Fruit fly (Drosophila melanogaster) whole organism, embryonic: Measurements from ENCODE around the gene CG43318.

Experiments used
- Asciz ChIP-seq: fragments of 200-800 bp; sonication (Bioruptor generic); optimal IDR thresholded peaks from 2 replicates; lab custom pipeline; 2017; ENCODE audit warnings: missing biosample characterization, mild to moderate bottlenecking, missing genetic modification characterization, missing genetic modification reagents
- Atf3 ChIP-seq: fragments of 200-800 bp; sonication (Bioruptor generic); optimal IDR thresholded peaks from 3 replicates; lab custom pipeline; 2016; ENCODE audit warnings: missing biosample characterization, missing genetic modification characterization
- Atf6 ChIP-seq: fragments of 200-800 bp; sonication (Bioruptor generic); IDR thresholded peaks from 2 replicates; pipeline ENCODE4 v1.3.6; 2022; ENCODE audit warnings: missing biosample characterization, missing genetic modification characterization
- Bdp1 ChIP-seq: fragments of 200-800 bp; sonication (Bioruptor generic); optimal IDR thresholded peaks from 3 replicates; lab custom pipeline; 2016; ENCODE audit warnings: missing biosample characterization, missing genetic modification characterization
- CG10209 ChIP-seq: fragments of 200-800 bp; sonication (Bioruptor generic); optimal IDR thresholded peaks from 3 replicates; lab custom pipeline; 2017; ENCODE audit warnings: missing biosample characterization, mild to moderate bottlenecking, missing genetic modification characterization, missing genetic modification reagents
- CG10959 ChIP-seq: fragments of 200-800 bp; sonication (Bioruptor generic); IDR thresholded peaks from 2 replicates; pipeline ENCODE4 v1.3.6; 2022; ENCODE audit warnings: missing biosample characterization, missing genetic modification characterization
- CG11696 ChIP-seq: fragments of 200-800 bp; sonication (Bioruptor generic); IDR thresholded peaks from 2 replicates; pipeline ENCODE4 v1.3.6; 2022; ENCODE audit warnings: missing biosample characterization, missing genetic modification characterization
- CG12942 ChIP-seq: fragments of 200-800 bp; sonication (Bioruptor generic); optimal IDR thresholded peaks from 3 replicates; lab custom pipeline; 2016; ENCODE audit warnings: missing biosample characterization, missing genetic modification characterization
- CG13287 ChIP-seq: fragments of 200-800 bp; sonication (Bioruptor generic); IDR thresholded peaks from 2 replicates; pipeline ENCODE4 v1.3.6; 2022; ENCODE audit warnings: missing biosample characterization, missing genetic modification characterization; ENCODE audit not compliant: partially characterized antibody
- CG13424 ChIP-seq: fragments of 200-800 bp; sonication (Bioruptor generic); optimal IDR thresholded peaks from 2 replicates; lab custom pipeline; 2019; ENCODE audit warnings: missing biosample characterization, mild to moderate bottlenecking, missing genetic modification characterization, moderate library complexity
- CG16813 ChIP-seq: fragments of 200-800 bp; sonication (Bioruptor generic); IDR thresholded peaks from 3 replicates; pipeline ENCODE4 v1.3.6; 2022; ENCODE audit warnings: missing biosample characterization, missing genetic modification characterization; ENCODE audit not compliant: partially characterized antibody
- CG17328 ChIP-seq: fragments of 200-800 bp; sonication (Bioruptor generic); IDR thresholded peaks from 2 replicates; pipeline ENCODE4 v1.3.6; 2022; ENCODE audit warnings: missing biosample characterization, missing genetic modification characterization
- CG32532 ChIP-seq: fragments of 200-800 bp; sonication (Bioruptor generic); IDR thresholded peaks from 2 replicates; pipeline ENCODE4 v1.3.6; 2022; ENCODE audit warnings: missing biosample characterization, missing genetic modification characterization
- CG3847 ChIP-seq: fragments of 200-800 bp; sonication (Bioruptor generic); IDR thresholded peaks from 2 replicates; pipeline ENCODE4 v1.3.6; 2022; ENCODE audit warnings: missing biosample characterization, missing genetic modification characterization
- CG4328 ChIP-seq: fragments of 200-800 bp; sonication (Bioruptor generic); optimal IDR thresholded peaks from 3 replicates; lab custom pipeline; 2017; ENCODE audit warnings: missing biosample characterization, missing genetic modification reagents, missing genetic modification characterization
- CG4730 ChIP-seq: fragments of 200-800 bp; sonication (Bioruptor generic); IDR thresholded peaks from 2 replicates; pipeline ENCODE4 v1.3.6; 2022; ENCODE audit warnings: missing biosample characterization, missing genetic modification characterization
- CG7271 ChIP-seq: fragments of 200-800 bp; sonication (Bioruptor generic); optimal IDR thresholded peaks from 2 replicates; lab custom pipeline; 2018; ENCODE audit warnings: missing biosample characterization, mild to moderate bottlenecking, missing genetic modification characterization, moderate library complexity
- CG7357 ChIP-seq: fragments of 200-800 bp; sonication (Bioruptor generic); IDR thresholded peaks from 3 replicates; pipeline ENCODE4 v1.3.6; 2022; ENCODE audit warnings: missing biosample characterization, missing genetic modification characterization
- CG7928 ChIP-seq: fragments of 200-800 bp; sonication (Bioruptor generic); optimal IDR thresholded peaks from 2 replicates; lab custom pipeline; 2017; ENCODE audit warnings: missing biosample characterization, mild to moderate bottlenecking, missing genetic modification characterization
- CG7963 ChIP-seq: fragments of 200-800 bp; sonication (Bioruptor generic); IDR thresholded peaks from 3 replicates; pipeline ENCODE4 v1.3.6; 2022; ENCODE audit warnings: missing biosample characterization, missing genetic modification characterization; ENCODE audit not compliant: partially characterized antibody
- CTCF ChIP-seq: fragments of 200-800 bp; sonication (Bioruptor generic); optimal IDR thresholded peaks from 2 replicates; lab custom pipeline; 2017; ENCODE audit warnings: missing biosample characterization, mild to moderate bottlenecking, missing genetic modification characterization, moderate library complexity
- Dp ChIP-seq: fragments of 200-800 bp; sonication (Bioruptor generic); optimal IDR thresholded peaks from 2 replicates; lab custom pipeline; 2018; ENCODE audit warnings: missing biosample characterization, mild to moderate bottlenecking, missing genetic modification characterization, moderate library complexity
- Elba2 ChIP-seq: fragments of 200-800 bp; sonication (Bioruptor generic); optimal IDR thresholded peaks from 3 replicates; lab custom pipeline; 2016; ENCODE audit warnings: missing biosample characterization, missing genetic modification characterization
- Gsc ChIP-seq: fragments of 200-800 bp; sonication (Bioruptor generic); IDR thresholded peaks from 2 replicates; pipeline ENCODE4 v1.3.6; 2022; ENCODE audit warnings: missing biosample characterization, missing genetic modification characterization
- H2.0 ChIP-seq: fragments of 200-800 bp; sonication (Bioruptor generic); IDR thresholded peaks from 2 replicates; pipeline ENCODE4 v1.3.6; 2022; ENCODE audit warnings: missing biosample characterization, missing genetic modification characterization
- HmgZ ChIP-seq: fragments of 200-800 bp; sonication (Bioruptor generic); optimal IDR thresholded peaks from 2 replicates; lab custom pipeline; 2018; ENCODE audit warnings: missing biosample characterization, mild to moderate bottlenecking, missing genetic modification characterization
- Hmr ChIP-seq: fragments of 200-800 bp; sonication (Bioruptor generic); optimal IDR thresholded peaks from 3 replicates; lab custom pipeline; 2017; ENCODE audit warnings: mild to moderate bottlenecking, missing biosample characterization, missing genetic modification reagents, missing genetic modification characterization
- Jarid2 ChIP-seq: fragments of 200-800 bp; sonication (Bioruptor generic); optimal IDR thresholded peaks from 3 replicates; lab custom pipeline; 2017; ENCODE audit warnings: mild to moderate bottlenecking, missing biosample characterization, missing genetic modification reagents, missing genetic modification characterization
- Kr ChIP-seq: fragments of 200-800 bp; sonication (Bioruptor generic); optimal IDR thresholded peaks from 2 replicates; lab custom pipeline; 2017; ENCODE audit warnings: missing biosample characterization, mild to moderate bottlenecking, missing genetic modification characterization
- Lpt ChIP-seq: fragments of >200 bp; optimal IDR thresholded peaks from 2 replicates; lab custom pipeline; 2018; ENCODE audit warnings: missing biosample characterization, missing genetic modification characterization
- Meics ChIP-seq: fragments of 200-800 bp; sonication (Bioruptor generic); optimal IDR thresholded peaks from 2 replicates; lab custom pipeline; 2017; ENCODE audit warnings: missing biosample characterization, mild to moderate bottlenecking, missing genetic modification characterization
- NC2α ChIP-seq: fragments of 200-800 bp; sonication (Bioruptor generic); optimal IDR thresholded peaks from 2 replicates; lab custom pipeline; 2016; ENCODE audit warnings: missing biosample characterization, missing genetic modification characterization
- PHDP ChIP-seq: fragments of 200-800 bp; sonication (Bioruptor generic); optimal IDR thresholded peaks from 3 replicates; lab custom pipeline; 2018; ENCODE audit warnings: missing biosample characterization, mild to moderate bottlenecking, missing genetic modification characterization, moderate library complexity
- Pdp1 ChIP-seq, 2 experiments: fragments of 200-800 bp; sonication (Bioruptor generic); optimal IDR thresholded peaks; 3 replicates each; lab custom pipeline; 2016; ENCODE audit warnings: missing biosample characterization in 2 of 2, missing genetic modification characterization in 2 of 2, mild to moderate bottlenecking in 1 of 2, moderate library complexity in 1 of 2
- Sry-δ ChIP-seq: fragments of 200-800 bp; sonication (Bioruptor generic); optimal IDR thresholded peaks from 2 replicates; lab custom pipeline; 2016; ENCODE audit warnings: missing biosample characterization, missing genetic modification characterization
- ab ChIP-seq: fragments of 200-800 bp; sonication (Bioruptor generic); optimal IDR thresholded peaks from 2 replicates; lab custom pipeline; 2016; ENCODE audit warnings: missing biosample characterization, missing genetic modification characterization
- aop ChIP-seq: fragments of 200-800 bp; sonication (Bioruptor generic); IDR thresholded peaks from 2 replicates; pipeline ENCODE4 v1.3.6; 2022; ENCODE audit warnings: missing biosample characterization, missing genetic modification characterization
- btn ChIP-seq: fragments of 200-800 bp; sonication (Bioruptor generic); optimal IDR thresholded peaks from 2 replicates; lab custom pipeline; 2016; ENCODE audit warnings: missing biosample characterization, missing genetic modification characterization
- chn ChIP-seq: fragments of 200-800 bp; sonication (Bioruptor generic); optimal IDR thresholded peaks from 2 replicates; lab custom pipeline; 2016; ENCODE audit warnings: missing biosample characterization, missing genetic modification characterization
- crol ChIP-seq: fragments of 200-800 bp; sonication (Bioruptor generic); IDR thresholded peaks from 2 replicates; pipeline ENCODE4 v1.3.6; 2022; ENCODE audit warnings: missing biosample characterization, missing genetic modification characterization
- dysf ChIP-seq: fragments of 200-800 bp; sonication (Bioruptor generic); IDR thresholded peaks from 3 replicates; pipeline ENCODE4 v1.3.6; 2022; ENCODE audit warnings: missing biosample characterization, missing genetic modification characterization
- ftz-f1 ChIP-seq: fragments of 200-800 bp; sonication (Bioruptor generic); optimal IDR thresholded peaks from 2 replicates; lab custom pipeline; 2016; ENCODE audit warnings: missing biosample characterization, missing genetic modification characterization
- gcm ChIP-seq: fragments of 200-800 bp; sonication (Bioruptor generic); optimal IDR thresholded peaks from 2 replicates; lab custom pipeline; 2019; ENCODE audit warnings: missing biosample characterization, mild to moderate bottlenecking, missing genetic modification characterization, moderate library complexity
- hkb ChIP-seq, 2 experiments: fragments of 200-800 bp in 1 of 2; fragments of >200 bp in 1 of 2; sonication (Bioruptor generic) in 1 of 2; IDR thresholded peaks in 1 of 2; optimal IDR thresholded peaks in 1 of 2; 2 replicates each; pipeline versions ENCODE4 v1.3.6 to Lab custom; 2017 to 2022; ENCODE audit warnings: missing biosample characterization in 1 of 2, missing genetic modification characterization in 1 of 2
- nau ChIP-seq: fragments of 200-800 bp; sonication (Bioruptor generic); optimal IDR thresholded peaks from 3 replicates; lab custom pipeline; 2017; ENCODE audit warnings: missing biosample characterization, mild to moderate bottlenecking, missing genetic modification characterization, missing genetic modification reagents
- phol ChIP-seq: fragments of 200-800 bp; sonication (Bioruptor generic); optimal IDR thresholded peaks from 3 replicates; lab custom pipeline; 2018; ENCODE audit warnings: missing biosample characterization, mild to moderate bottlenecking, missing genetic modification characterization, moderate library complexity
- psq ChIP-seq: fragments of 200-800 bp; sonication (Bioruptor generic); optimal IDR thresholded peaks from 2 replicates; lab custom pipeline; 2017; ENCODE audit warnings: missing biosample characterization, missing genetic modification characterization
- sd ChIP-seq: fragments of 200-800 bp; sonication (Bioruptor generic); optimal IDR thresholded peaks from 3 replicates; lab custom pipeline; 2018; ENCODE audit warnings: missing biosample characterization, mild to moderate bottlenecking, missing genetic modification characterization, moderate library complexity
- toy ChIP-seq: fragments of 200-800 bp; sonication (Bioruptor generic); IDR thresholded peaks from 2 replicates; pipeline ENCODE4 v1.3.6; 2022; ENCODE audit warnings: missing biosample characterization, missing genetic modification characterization
- tx ChIP-seq: fragments of 200-800 bp; sonication (Bioruptor generic); optimal IDR thresholded peaks from 2 replicates; lab custom pipeline; 2016; ENCODE audit warnings: missing biosample characterization, missing genetic modification characterization
- wdn ChIP-seq: fragments of 200-800 bp; sonication (Bioruptor generic); IDR thresholded peaks from 2 replicates; pipeline ENCODE4 v1.3.6; 2022; ENCODE audit warnings: missing biosample characterization, missing genetic modification characterization
- yki ChIP-seq: fragments of >200 bp; optimal IDR thresholded peaks from 3 replicates; lab custom pipeline; 2018

Gene CG43318

dm6 chr3R:15857189-15857767 lies 24.0 kb upstream of the CG43318 start, which contains the start of gene Hmt-1 (continued):
- no peak for TF ChIP-seq Bdp1 (GFP tag; lab: Kevin White, UChicago)
- TF ChIP-seq Elba2 (GFP tag; lab: Kevin White, UChicago): no peak
- TF ChIP-seq CG4730 (GFP tag; lab: Robert Waterston, UW): no peak
- TF ChIP-seq sd: no peak
- TF ChIP-seq toy (GFP tag; lab: Robert Waterston, UW): no peak
- no peak for TF ChIP-seq nau
- TF ChIP-seq CG17328 (GFP tag; lab: Robert Waterston, UW): no peak
- no peak for TF ChIP-seq dysf (GFP tag; lab: Robert Waterston, UW)
- no peak for TF ChIP-seq CG7271 (tag; lab: Kevin White, UChicago)
- TF ChIP-seq CTCF (GFP tag; lab: Kevin White, UChicago): no peak
- no peak for TF ChIP-seq Asciz (GFP tag; lab: Kevin White, UChicago)
- TF ChIP-seq Dp: peak; percentile 94
- no peak for TF ChIP-seq gcm (GFP tag; lab: Kevin White, UChicago)
- TF ChIP-seq tx (GFP tag; lab: Kevin White, UChicago): no peak
- peak in 1 of 2 experiments; percentile 93 for TF ChIP-seq Pdp1 (GFP tag; optimal IDR thresholded peaks at IDR 0.05; lab: Kevin White, UChicago)
- TF ChIP-seq CG4328 (GFP tag; lab: Kevin White, UChicago): no peak
- no peak for TF ChIP-seq NC2α (GFP tag; lab: Kevin White, UChicago)
- peak; percentile 23; the same call in 1 of the 3 replicates for TF ChIP-seq CG16813
- peak; percentile 36 for TF ChIP-seq ftz-f1 (GFP tag; lab: Kevin White, UChicago)
- peak; percentile 51 for TF ChIP-seq Jarid2 (GFP tag; lab: Kevin White, UChicago)
- no peak for TF ChIP-seq H2.0 (GFP tag; lab: Robert Waterston, UW)
- no peak for TF ChIP-seq chn (GFP tag; lab: Kevin White, UChicago)
- no peak for TF ChIP-seq btn (GFP tag; lab: Kevin White, UChicago)
- TF ChIP-seq CG3847 (GFP tag; lab: Robert Waterston, UW): no peak; the same call in 1 of the 2 replicates
- TF ChIP-seq CG13287: peak; percentile 26
- TF ChIP-seq CG13424 (tag; lab: Kevin White, UChicago): peak; percentile 5
- TF ChIP-seq psq (GFP tag; lab: Kevin White, UChicago): no peak
- TF ChIP-seq aop (GFP tag; lab: Robert Waterston, UW): no peak
- TF ChIP-seq Hmr (GFP tag; lab: Kevin White, UChicago): peak; percentile 8
- TF ChIP-seq crol: no peak
- peak; percentile 42 for TF ChIP-seq HmgZ (tag; lab: Kevin White, UChicago)
- TF ChIP-seq Gsc (GFP tag; lab: Robert Waterston, UW): no peak
- TF ChIP-seq CG12942 (GFP tag; lab: Kevin White, UChicago): no peak
- TF ChIP-seq hkb (optimal IDR thresholded peaks at IDR 0.05; lab: Kevin White, UChicago): peak; percentile 11
- no peak for TF ChIP-seq hkb (GFP tag; IDR thresholded peaks at IDR 0.05; lab: Robert Waterston, UW)
- TF ChIP-seq Sry-δ (GFP tag; lab: Kevin White, UChicago): peak; percentile 42
- peak; percentile 96 for TF ChIP-seq CG7928 (GFP tag; lab: Kevin White, UChicago)
- peak; percentile 92 for TF ChIP-seq CG7357
- TF ChIP-seq Kr: no peak
- TF ChIP-seq Lpt (GFP tag; lab: Kevin White, UChicago): no peak
- TF ChIP-seq CG10209 (GFP tag; lab: Kevin White, UChicago): no peak
- no peak for TF ChIP-seq Atf6 (GFP tag; lab: Robert Waterston, UW)
- TF ChIP-seq CG10959 (GFP tag; lab: Robert Waterston, UW): no peak
- TF ChIP-seq PHDP: no peak
- TF ChIP-seq yki (lab: Kevin White, UChicago): no peak
- no peak for TF ChIP-seq CG7963
- TF ChIP-seq CG11696 (GFP tag; lab: Robert Waterston, UW): no peak
- TF ChIP-seq wdn (GFP tag; lab: Robert Waterston, UW): no peak
- no peak for TF ChIP-seq ab (GFP tag; lab: Kevin White, UChicago)
- TF ChIP-seq CG32532 (GFP tag; lab: Robert Waterston, UW): no peak
- TF ChIP-seq Meics (GFP tag; lab: Kevin White, UChicago): no peak
- no peak for TF ChIP-seq Atf3 (GFP tag; lab: Kevin White, UChicago)
- TF ChIP-seq phol: peak; percentile 57
